Worm (Caenorhabditis elegans): ENCODE measurements around the gene F55C12.4.

Gene F55C12.4

ce11 chrII:5836153-5836719, 22.0 kb downstream of the F55C12.4 start, which contains the start of gene fzo-1 (continued):
- peak; percentile 60 for TF ChIP-seq fkh-6 (tag; optimal IDR thresholded peaks at IDR 0.05)
- no peak for TF ChIP-seq hlh-13 (GFP tag; optimal IDR thresholded peaks at IDR 0.05)
- TF ChIP-seq ceh-6 (GFP tag; optimal IDR thresholded peaks at IDR 0.05), result no peak
- peak; percentile 80 for TF ChIP-seq F13H6.1 (tag; optimal IDR thresholded peaks at IDR 0.05)
- no peak for TF ChIP-seq ceh-9 (tag; optimal IDR thresholded peaks at IDR 0.05)
- TF ChIP-seq syd-9 (tag; optimal IDR thresholded peaks at IDR 0.05), result peak; percentile 16
- no peak for TF ChIP-seq unc-55 (GFP tag; optimal IDR thresholded peaks at IDR 0.05)
- TF ChIP-seq pat-9 (tag; optimal IDR thresholded peaks at IDR 0.05), result no peak
- no peak for TF ChIP-seq T23F11.4 (GFP tag; optimal IDR thresholded peaks at IDR 0.05)
- peak; percentile 92 for TF ChIP-seq hlh-8 (tag; optimal IDR thresholded peaks at IDR 0.05)
- TF ChIP-seq ets-4 (tag; optimal IDR thresholded peaks at IDR 0.05), result peak; percentile 92
- TF ChIP-seq Y22D7AL.16 (tag; optimal IDR thresholded peaks at IDR 0.05), result no peak
- TF ChIP-seq lim-6 (tag; optimal IDR thresholded peaks at IDR 0.05), result peak; percentile 86
- TF ChIP-seq nfya-1 (tag; optimal IDR thresholded peaks at IDR 0.05), result no peak
- peak; percentile 71 for TF ChIP-seq unc-42 (tag; optimal IDR thresholded peaks at IDR 0.05)
- no peak for TF ChIP-seq fkh-10 (GFP tag; optimal IDR thresholded peaks at IDR 0.05)
- TF ChIP-seq K09A11.1 (tag; optimal IDR thresholded peaks at IDR 0.05; ENCODE audit: insufficient read depth), result no peak
- no peak for TF ChIP-seq elt-4 (tag; optimal IDR thresholded peaks at IDR 0.05)
- TF ChIP-seq pax-1 (tag; optimal IDR thresholded peaks at IDR 0.05), result peak; percentile 49
- peak; percentile 16 for TF ChIP-seq npax-4 (tag; optimal IDR thresholded peaks at IDR 0.05)
- TF ChIP-seq tbx-2 (tag; optimal IDR thresholded peaks at IDR 0.05), result peak; percentile 95
- TF ChIP-seq hlh-6 (tag; optimal IDR thresholded peaks at IDR 0.05), result no peak
- peak; percentile 74 for TF ChIP-seq pqm-1 (tag; optimal IDR thresholded peaks at IDR 0.05)
- TF ChIP-seq lin-11 (tag; optimal IDR thresholded peaks at IDR 0.05), result no peak
- peak; percentile 97 for TF ChIP-seq elt-2 (tag; optimal IDR thresholded peaks at IDR 0.05)
- peak; percentile 90 for TF ChIP-seq C08G9.2 (tag; optimal IDR thresholded peaks at IDR 0.05)
- TF ChIP-seq sox-4 (tag; optimal IDR thresholded peaks at IDR 0.05), result no peak
- TF ChIP-seq ttx-3 (tag; optimal IDR thresholded peaks at IDR 0.05), result no peak
- TF ChIP-seq ama-1 (optimal IDR thresholded peaks at IDR 0.05), result no peak
- TF ChIP-seq eyg-1 (tag; optimal IDR thresholded peaks at IDR 0.05), result peak; percentile 67
- no peak for TF ChIP-seq madf-2 (tag; optimal IDR thresholded peaks at IDR 0.05)

DNA sequence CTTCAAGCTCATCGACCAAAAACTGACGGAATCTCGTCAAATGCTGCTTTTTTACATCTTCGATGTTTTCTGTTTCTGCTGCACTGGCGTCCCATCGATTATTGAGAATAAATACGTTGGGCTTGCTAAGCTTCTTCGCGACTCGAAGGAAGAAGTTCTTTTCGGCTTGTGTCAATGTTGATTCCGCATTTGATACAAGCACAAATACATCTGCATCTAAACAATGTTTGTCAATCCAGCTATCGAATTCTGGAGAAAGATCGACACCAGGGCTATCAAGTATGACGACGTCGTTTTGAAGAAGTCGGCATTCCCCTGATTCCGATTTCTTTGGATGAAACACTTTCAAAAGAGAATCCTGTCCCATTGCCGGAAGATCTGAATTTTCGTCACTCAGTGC, 23.1 kb downstream of the F55C12.4 start:
- TF ChIP-seq K02D7.2 (tag; optimal IDR thresholded peaks at IDR 0.05) (no peak), fax-1 (tag; optimal IDR thresholded peaks at IDR 0.05) (no peak), K09A11.1 (tag; optimal IDR thresholded peaks at IDR 0.05; ENCODE audit: insufficient read depth) (no peak), fkh-6 (tag; optimal IDR thresholded peaks at IDR 0.05) (no peak), unc-55 (GFP tag; optimal IDR thresholded peaks at IDR 0.05) (no peak), dve-1 (tag; optimal IDR thresholded peaks at IDR 0.05) (no peak), madf-2 (tag; optimal IDR thresholded peaks at IDR 0.05) (no peak), tbx-7 (tag; optimal IDR thresholded peaks at IDR 0.05) (no peak), mec-3 (tag; optimal IDR thresholded peaks at IDR 0.05; ENCODE audit: borderline replicate concordance) (no peak), odd-2 (tag; optimal IDR thresholded peaks at IDR 0.05) (no peak), hlh-6 (tag; optimal IDR thresholded peaks at IDR 0.05) (no peak), pag-3 (tag; optimal IDR thresholded peaks at IDR 0.05; ENCODE audit: borderline replicate concordance) (no peak), zip-5 (tag; optimal IDR thresholded peaks at IDR 0.05) (no peak)

DNA sequence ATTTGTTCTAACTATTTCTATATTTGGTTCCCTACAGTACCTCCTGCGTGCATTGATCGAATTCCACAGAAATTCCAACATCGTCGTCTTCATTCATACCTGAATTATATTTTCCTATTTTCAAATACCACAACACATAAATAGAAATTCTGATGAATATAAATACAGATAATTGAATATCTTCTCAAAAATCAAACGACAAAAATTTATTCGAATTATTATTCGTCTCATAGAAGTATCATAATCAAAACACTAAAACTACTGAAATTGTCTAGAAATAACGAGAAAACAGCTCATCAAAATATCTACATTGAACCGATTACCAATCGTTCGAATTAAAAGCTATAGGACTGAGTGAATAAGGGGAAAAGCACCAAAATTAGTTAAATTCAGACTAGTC, 25.1 kb downstream of the F55C12.4 start, which contains the start of gene gtap-1:
gtap-1 (minus strand) TSS at position 101 of the 400 bp plus-strand sequence.
- TF ChIP-seq pat-9 (tag; optimal IDR thresholded peaks at IDR 0.05) (no peak), C08G9.2 (tag; optimal IDR thresholded peaks at IDR 0.05) (no peak), fkh-10 (GFP tag; optimal IDR thresholded peaks at IDR 0.05) (no peak), madf-2 (tag; optimal IDR thresholded peaks at IDR 0.05) (no peak), ztf-16 (tag; optimal IDR thresholded peaks at IDR 0.05) (no peak), ref-2 (tag; optimal IDR thresholded peaks at IDR 0.05) (no peak), hlh-30 (tag; optimal IDR thresholded peaks at IDR 0.05; ENCODE audit: insufficient read depth) (no peak), hlh-8 (tag; optimal IDR thresholded peaks at IDR 0.05) (no peak), ceh-14 (tag; optimal IDR thresholded peaks at IDR 0.05) (no peak), Y22D7AL.16 (tag; optimal IDR thresholded peaks at IDR 0.05) (no peak), nhr-232 (tag; optimal IDR thresholded peaks at IDR 0.05) (no peak), tbx-2 (tag; optimal IDR thresholded peaks at IDR 0.05) (no peak), unc-55 (GFP tag; optimal IDR thresholded peaks at IDR 0.05) (no peak), pax-1 (tag; optimal IDR thresholded peaks at IDR 0.05) (no peak), zip-5 (tag; optimal IDR thresholded peaks at IDR 0.05) (no peak), C38D4.7 (GFP tag; optimal IDR thresholded peaks at IDR 0.05) (no peak), fkh-6 (tag; optimal IDR thresholded peaks at IDR 0.05) (no peak), ceh-24 (tag; optimal IDR thresholded peaks at IDR 0.05) (no peak), fax-1 (tag; optimal IDR thresholded peaks at IDR 0.05) (no peak), hlh-6 (tag; optimal IDR thresholded peaks at IDR 0.05) (no peak)
